Worm (Caenorhabditis elegans) whole organism, mixed stage, embryonic: ENCODE results near the gene mps-1.

Experiments used
- bed-3 ChIP-seq: fragments of 200-800 bp; sonication (Bioruptor generic); optimal IDR thresholded peaks from 3 replicates; lab custom pipeline; 2018; ENCODE audit warnings: mild to moderate bottlenecking, missing genetic modification characterization, moderate library complexity, missing compliant biosample characterization
- ceh-43 ChIP-seq: fragments of 200-800 bp; sonication (Bioruptor generic); optimal IDR thresholded peaks from 2 replicates; lab custom pipeline; 2018; ENCODE audit warnings: mild to moderate bottlenecking, missing genetic modification characterization, moderate library complexity, missing compliant biosample characterization
- lin-32 ChIP-seq: fragments of 200-800 bp; sonication (Bioruptor generic); optimal IDR thresholded peaks from 2 replicates; lab custom pipeline; 2018; ENCODE audit warnings: mild to moderate bottlenecking, missing genetic modification characterization, missing compliant biosample characterization
- mep-1 ChIP-seq: fragments of 150-350 bp; optimal IDR thresholded peaks from 2 replicates; lab custom pipeline; 2017; ENCODE audit warnings: missing biosample characterization, missing genetic modification reagents, missing genetic modification characterization, inconsistent platforms
- nhr-28 ChIP-seq: fragments of 150-350 bp; optimal IDR thresholded peaks from 2 replicates; lab custom pipeline; 2014; ENCODE audit warnings: missing biosample characterization, missing genetic modification characterization
- sem-2 ChIP-seq: fragments of 200-800 bp; sonication (Bioruptor generic); optimal IDR thresholded peaks from 2 replicates; lab custom pipeline; 2018; ENCODE audit warnings: mild to moderate bottlenecking, missing genetic modification characterization, missing compliant biosample characterization
- snpc-4 ChIP-seq: fragments of 150-350 bp; optimal IDR thresholded peaks from 2 replicates; lab custom pipeline; 2014; ENCODE audit warnings: missing biosample characterization, missing genetic modification characterization
- unc-39 ChIP-seq: fragments of 150-350 bp; optimal IDR thresholded peaks from 2 replicates; lab custom pipeline; 2014; ENCODE audit warnings: missing biosample characterization, missing genetic modification characterization
- unc-62 ChIP-seq: fragments of 150-350 bp; optimal IDR thresholded peaks from 2 replicates; lab custom pipeline; 2014; ENCODE audit warnings: missing biosample characterization, missing genetic modification reagents, missing genetic modification characterization

ce11 chrII:6328672-6329071 is 34.5 kb upstream of the mps-1 start:
- TF ChIP-seq sem-2 (GFP tag; lab: Kevin White, UChicago) (no peak), nhr-28 (tag; lab: Kevin White, UChicago) (no peak), mep-1 (tag; lab: Kevin White, UChicago) (no peak), bed-3 (no peak), unc-39 (tag; lab: Kevin White, UChicago) (no peak), unc-62 (GFP tag; lab: Kevin White, UChicago) (no peak), lin-32 (GFP tag; lab: Kevin White, UChicago) (no peak), snpc-4 (no peak), ceh-43 (GFP tag; lab: Kevin White, UChicago) (no peak)
